Worm (Caenorhabditis elegans) whole organism, L3 larva: ENCODE data around the gene skpo-3.
A peak's percentile ranks its signal among the peaks of the same experiment; 100 is the strongest.

Experiments used
- aly-2 ChIP-seq: fragments of 150-350 bp; optimal IDR thresholded peaks from 2 replicates; lab custom pipeline; 2014; ENCODE audit warnings: missing biosample characterization, missing genetic modification characterization
- ceh-16 ChIP-seq: sonication (generic microtip); optimal IDR thresholded peaks from 2 replicates; lab custom pipeline; 2017; ENCODE audit warnings: missing biosample characterization, missing genetic modification characterization
- ceh-82 ChIP-seq: fragments of 150-350 bp; optimal IDR thresholded peaks from 2 replicates; lab custom pipeline; 2014; ENCODE audit warnings: missing biosample characterization, missing genetic modification characterization
- ceh-9 ChIP-seq: sonication (generic microtip); optimal IDR thresholded peaks from 2 replicates; lab custom pipeline; 2018; ENCODE audit warnings: missing biosample characterization, missing genetic modification characterization
- egl-27 ChIP-seq: sonication (generic microtip); optimal IDR thresholded peaks from 4 replicates; lab custom pipeline; 2017; ENCODE audit warnings: missing biosample characterization, missing genetic modification reagents, missing genetic modification characterization
- egl-5 ChIP-seq: fragments of 150-350 bp; optimal IDR thresholded peaks from 2 replicates; lab custom pipeline; 2017; ENCODE audit warnings: missing biosample characterization, missing genetic modification reagents, missing genetic modification characterization, inconsistent platforms
- elt-1 ChIP-seq: fragments of 150-350 bp; optimal IDR thresholded peaks from 2 replicates; lab custom pipeline; 2014; ENCODE audit warnings: missing biosample characterization, missing genetic modification characterization
- elt-2 ChIP-seq: sonication (generic microtip); optimal IDR thresholded peaks from 2 replicates; lab custom pipeline; 2016; ENCODE audit warnings: missing genetic modification reagents, mild to moderate bottlenecking, missing genetic modification characterization, missing compliant biosample characterization
- elt-3 ChIP-seq, 3 experiments: fragments of 150-350 bp in 1 of 3; sonication (generic microtip) in 2 of 3; optimal IDR thresholded peaks; 2 replicates in 2 of 3; 4 replicates in 1 of 3; lab custom pipeline; 2014 to 2017; ENCODE audit warnings: missing biosample characterization in 3 of 3, missing genetic modification characterization in 3 of 3
- lin-15B ChIP-seq: fragments of 150-350 bp; optimal IDR thresholded peaks from 2 replicates; lab custom pipeline; 2014; ENCODE audit warnings: missing biosample characterization, missing genetic modification characterization
- lin-39 ChIP-seq: fragments of 150-350 bp; optimal IDR thresholded peaks from 2 replicates; lab custom pipeline; 2018; ENCODE audit warnings: missing biosample characterization, missing genetic modification reagents, missing genetic modification characterization
- mdl-1 ChIP-seq: fragments of 150-350 bp; optimal IDR thresholded peaks from 2 replicates; lab custom pipeline; 2014; ENCODE audit warnings: missing biosample characterization, missing genetic modification characterization
- nfya-1 ChIP-seq: sonication (generic microtip); optimal IDR thresholded peaks from 2 replicates; lab custom pipeline; 2017; ENCODE audit warnings: missing genetic modification characterization, mild to moderate bottlenecking, missing compliant biosample characterization, antibody characterized with exemption, moderate library complexity; ENCODE audit not compliant: insufficient read depth
- nhr-11 ChIP-seq: fragments of 150-350 bp; optimal IDR thresholded peaks from 2 replicates; lab custom pipeline; 2014; ENCODE audit warnings: missing biosample characterization, missing genetic modification characterization
- nhr-12 ChIP-seq: fragments of 150-350 bp; optimal IDR thresholded peaks from 2 replicates; lab custom pipeline; 2014; ENCODE audit warnings: missing biosample characterization, missing genetic modification characterization
- nhr-23 ChIP-seq: fragments of 150-350 bp; optimal IDR thresholded peaks from 2 replicates; lab custom pipeline; 2014; ENCODE audit warnings: missing biosample characterization, missing genetic modification reagents, missing genetic modification characterization
- nhr-237 ChIP-seq: fragments of 150-350 bp; optimal IDR thresholded peaks from 2 replicates; lab custom pipeline; 2014; ENCODE audit warnings: missing biosample characterization, missing genetic modification characterization
- nhr-25 ChIP-seq: sonication (generic microtip); optimal IDR thresholded peaks from 2 replicates; lab custom pipeline; 2017; ENCODE audit warnings: missing biosample characterization, missing genetic modification characterization
- nhr-28 ChIP-seq: fragments of 150-350 bp; optimal IDR thresholded peaks from 2 replicates; lab custom pipeline; 2014; ENCODE audit warnings: missing biosample characterization, missing genetic modification characterization
- nhr-67 ChIP-seq: fragments of 150-350 bp; optimal IDR thresholded peaks from 2 replicates; lab custom pipeline; 2014; ENCODE audit warnings: missing biosample characterization, missing genetic modification characterization
- nhr-77 ChIP-seq: fragments of 150-350 bp; optimal IDR thresholded peaks from 2 replicates; lab custom pipeline; 2014; ENCODE audit warnings: missing biosample characterization, missing genetic modification characterization
- pha-4 ChIP-seq: fragments of 150-350 bp; optimal IDR thresholded peaks from 2 replicates; lab custom pipeline; 2014; ENCODE audit warnings: missing biosample characterization, missing genetic modification reagents, missing genetic modification characterization
- pqm-1 ChIP-seq: fragments of 150-350 bp; optimal IDR thresholded peaks from 2 replicates; lab custom pipeline; 2017; ENCODE audit warnings: missing biosample characterization, missing genetic modification characterization, inconsistent platforms
- sea-2 ChIP-seq: fragments of 150-350 bp; sonication (generic microtip); optimal IDR thresholded peaks from 4 replicates; lab custom pipeline; 2014; ENCODE audit warnings: missing biosample characterization, missing genetic modification reagents, missing genetic modification characterization
- snpc-4 ChIP-seq: fragments of 150-350 bp; optimal IDR thresholded peaks from 2 replicates; lab custom pipeline; 2014; ENCODE audit warnings: missing biosample characterization, missing genetic modification characterization
- tbx-2 ChIP-seq: sonication (generic microtip); optimal IDR thresholded peaks from 2 replicates; lab custom pipeline; 2016; ENCODE audit warnings: mild to moderate bottlenecking, missing genetic modification characterization, missing compliant biosample characterization
- unc-62 ChIP-seq: fragments of 150-350 bp; sonication (generic microtip); optimal IDR thresholded peaks from 4 replicates; lab custom pipeline; 2014; ENCODE audit warnings: missing biosample characterization, missing genetic modification reagents, missing genetic modification characterization

The skpo-3 gene

ce11 chrII:7289923-7290476, 44.3 kb downstream of the skpo-3 start, which contains the start of gene C30G12.2:
C30G12.2 (plus strand) TSS chrII:7290426.
- TF ChIP-seq elt-2 (tag; lab: Kevin White, UChicago) (peak; percentile 85), nhr-25 (tag; lab: Kevin White, UChicago) (no peak), pqm-1 (tag; lab: Kevin White, UChicago) (peak; percentile 92), nhr-11 (tag; lab: Kevin White, UChicago) (no peak), nhr-77 (tag; lab: Kevin White, UChicago) (no peak)

- TF ChIP-seq nfya-1 (tag; lab: Kevin White, UChicago) (no peak), pqm-1 (tag; lab: Kevin White, UChicago) (no peak), lin-15B (no peak), lin-39 (tag; lab: Kevin White, UChicago) (no peak), elt-2 (tag; lab: Kevin White, UChicago) (no peak), nhr-23 (tag; lab: Kevin White, UChicago) (no peak), elt-3 (tag; optimal IDR thresholded peaks at IDR 0.05; lab: Kevin White, UChicago) (no peak), nhr-12 (tag; lab: Kevin White, UChicago) (no peak), ceh-82 (tag; lab: Kevin White, UChicago) (no peak), ceh-16 (tag; lab: Kevin White, UChicago) (no peak), tbx-2 (tag; lab: Kevin White, UChicago) (no peak), nhr-77 (tag; lab: Kevin White, UChicago) (no peak), snpc-4 (tag; lab: Kevin White, UChicago) (no peak), nhr-67 (tag; lab: Kevin White, UChicago) (no peak)
These were observed 50.2 kb downstream of the skpo-3 start, which contains the start of gene C30G12.6 for ce11 chrII:7295917-7296316. C30G12.6 (minus strand) TSS chrII:7296017.

- no peak for TF ChIP-seq sea-2 (GFP tag; lab: Kevin White, UChicago)
- TF ChIP-seq nhr-28 (tag; lab: Kevin White, UChicago), result no peak
- no peak for TF ChIP-seq nhr-77 (tag; lab: Kevin White, UChicago)
- TF ChIP-seq unc-62 (GFP tag; lab: Kevin White, UChicago), result no peak
- TF ChIP-seq mdl-1, result no peak
- no peak for TF ChIP-seq snpc-4 (tag; lab: Kevin White, UChicago)
- no peak for TF ChIP-seq elt-3 (tag; optimal IDR thresholded peaks at IDR 0.05; lab: Kevin White, UChicago)
- no peak for TF ChIP-seq nfya-1 (tag; lab: Kevin White, UChicago)
- no peak for TF ChIP-seq egl-27 (tag; lab: Kevin White, UChicago)
These were observed 52.6 kb downstream of the skpo-3 start, which contains the start of gene puf-8 for ce11 chrII:7298197-7298682. puf-8 (minus strand) TSS chrII:7298247.

ce11 chrII:7299042-7299441, 53.4 kb downstream of the skpo-3 start, which contains the start of gene C30G12.1:
C30G12.1 (plus strand) TSS chrII:7299342.
- TF ChIP-seq nfya-1 (tag; lab: Kevin White, UChicago) (no peak), nhr-237 (no peak), ceh-9 (tag; lab: Kevin White, UChicago) (no peak), elt-1 (tag; lab: Kevin White, UChicago) (no peak), pha-4 (tag; lab: Kevin White, UChicago) (no peak), lin-15B (no peak), egl-27 (tag; lab: Kevin White, UChicago) (no peak), egl-5 (tag; lab: Kevin White, UChicago) (no peak), unc-62 (GFP tag; lab: Kevin White, UChicago) (no peak), aly-2 (tag; lab: Kevin White, UChicago) (no peak)
